Worm (Caenorhabditis elegans): ENCODE results near the gene T24C12.3.

DNA sequence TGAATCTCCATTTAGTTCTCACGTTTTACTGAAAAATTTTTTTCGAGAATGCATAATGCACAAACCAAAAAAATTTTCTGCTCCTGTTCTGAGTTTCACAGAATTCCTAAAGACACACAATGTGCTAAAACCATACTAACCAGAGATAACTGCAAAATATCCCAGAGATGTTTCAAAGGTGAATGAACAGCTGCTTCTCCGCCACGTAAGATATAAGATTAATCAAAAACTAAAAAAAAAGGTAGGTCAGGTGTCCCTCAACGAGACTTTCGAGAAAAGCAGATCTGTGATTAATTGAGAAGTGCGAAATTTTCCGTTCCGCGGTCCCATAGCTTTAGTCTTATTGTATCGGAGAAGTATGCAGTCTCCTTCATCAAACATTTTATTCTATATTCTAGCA, 38.9 kb downstream of the T24C12.3 start, which contains the start of gene F48B9.3:
- TF ChIP-seq hmbx-1 (tag; optimal IDR thresholded peaks at IDR 0.05) (no peak), pes-1 (GFP tag; IDR thresholded peaks at IDR 0.05) (no peak), ama-1 (optimal IDR thresholded peaks at IDR 0.05) (no peak), aly-1 (tag; optimal IDR thresholded peaks at IDR 0.05) (no peak), sea-1 (GFP tag; conservative IDR thresholded peaks at IDR 0.05) (no peak), scrt-1 (GFP tag; IDR thresholded peaks at IDR 0.05) (no peak), flt-1 (GFP tag; IDR thresholded peaks at IDR 0.05) (no peak)
